Fruit fly (Drosophila melanogaster): Measurements from ENCODE around the gene CG11878.

DNA sequence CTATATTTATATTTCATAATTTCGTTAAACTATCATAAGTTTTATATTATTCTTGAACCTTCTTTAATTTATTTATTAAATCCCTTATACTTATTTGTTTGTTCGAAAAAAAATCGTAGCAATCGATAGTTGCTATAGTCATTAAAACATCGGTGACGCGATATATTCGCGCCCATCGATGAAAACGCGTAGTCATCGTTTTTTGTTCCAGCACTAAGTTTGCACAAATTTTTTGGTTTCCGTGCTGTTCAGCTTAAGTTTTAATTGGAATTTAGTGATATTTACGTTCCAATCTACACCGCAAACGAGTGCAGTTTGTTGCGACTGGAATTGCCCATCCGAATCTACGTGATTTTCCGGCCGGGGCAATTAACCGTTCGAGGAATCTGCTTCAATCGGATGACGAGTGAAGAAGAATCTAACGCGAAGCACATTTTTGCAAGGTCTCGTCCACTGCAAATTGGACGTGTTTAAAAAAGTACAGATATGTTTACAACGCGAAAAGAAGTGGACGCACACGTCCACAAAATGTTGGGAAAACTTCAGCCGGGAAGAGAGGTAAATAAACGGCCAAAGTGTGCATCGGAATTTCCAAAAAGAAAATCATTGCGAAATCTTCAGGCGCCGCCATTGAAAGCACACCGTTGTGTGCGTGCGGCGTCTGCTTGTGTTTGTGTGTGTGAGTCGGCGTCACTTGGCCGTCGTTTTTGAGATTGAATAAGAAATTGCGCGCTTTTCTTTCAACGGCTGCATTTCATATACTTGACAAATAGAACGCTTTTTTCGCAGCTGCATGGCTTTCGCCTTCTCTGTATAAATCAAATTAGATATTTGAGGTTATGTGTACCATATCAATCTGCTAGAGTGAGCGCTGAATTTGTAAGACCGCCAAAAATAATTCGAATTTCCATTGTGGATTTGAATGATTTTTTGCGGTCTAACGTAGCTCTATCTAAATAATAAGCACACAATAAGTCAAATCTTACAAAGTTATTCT lies 24.2 kb upstream of the CG11878 start, which contains the start of gene Nup358:
- no peak for TF ChIP-seq ttk (optimal IDR thresholded peaks at IDR 0.05)
- TF ChIP-seq h (optimal IDR thresholded peaks at IDR 0.05), result no peak
- no peak for TF ChIP-seq Sin3A (optimal IDR thresholded peaks at IDR 0.05)
- no peak for TF ChIP-seq psq (optimal IDR thresholded peaks at IDR 0.05)

All from Kc167 (cell line).